ENCODE assay signal across 1 worm cellular context in the genomic region with DNA sequence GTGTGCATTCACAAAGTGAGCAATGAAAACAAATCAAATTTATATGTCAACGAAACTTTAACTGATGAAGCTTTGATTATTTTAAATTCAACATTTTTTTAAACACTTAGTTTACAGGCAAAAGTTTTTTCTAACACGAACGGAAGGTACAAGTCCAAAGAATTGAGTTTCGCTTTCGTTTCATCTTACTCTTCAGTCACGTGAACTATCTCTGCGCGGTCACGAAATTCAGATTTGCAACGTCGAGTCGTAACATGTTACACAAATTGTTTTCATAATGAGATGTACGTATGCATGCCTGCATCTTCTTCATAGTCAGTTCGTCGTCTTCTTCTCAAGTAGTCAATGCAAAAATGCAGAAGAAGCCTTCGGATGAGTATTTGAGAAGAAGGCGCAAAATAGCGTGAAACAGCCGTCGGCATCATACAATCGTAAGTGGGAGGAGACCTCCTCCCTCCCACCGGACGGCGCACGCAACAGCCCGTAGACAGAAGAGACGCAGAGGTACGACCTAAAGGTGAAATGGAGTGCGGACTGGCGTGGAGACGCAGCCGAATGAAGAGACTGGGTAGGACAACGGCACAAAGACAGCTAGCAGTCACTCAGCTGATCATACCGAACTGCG.
TF ChIP-seq lines count a peak whose summit lies in the region.

A gene (plus strand): TSS at position 381 of the 625 bp plus-strand sequence.

TF ChIP-seq in whole organism, L1 larva, 84 proteins besides CTCF, POLR2A, EP300 and RAD21 (continued from another document):
- TF ChIP-seq ceh-88 (GFP tag; IDR thresholded peaks at IDR 0.05; lab: Robert Waterston, UW), result no peak
- no peak for TF ChIP-seq hpl-2 (GFP tag; optimal IDR thresholded peaks at IDR 0.05; lab: Kevin White, UChicago)
- TF ChIP-seq aha-1 (tag; optimal IDR thresholded peaks at IDR 0.05; lab: Kevin White, UChicago), result no peak
- no peak for TF ChIP-seq C04F5.9 (tag; optimal IDR thresholded peaks at IDR 0.05; lab: Kevin White, UChicago)
- no peak for TF ChIP-seq Y116A8C.19 (tag; optimal IDR thresholded peaks at IDR 0.05; lab: Kevin White, UChicago; ENCODE audit: borderline replicate concordance)
